Worm (Caenorhabditis elegans): ENCODE data around the gene idpp-16.

idpp-16 gene

DNA sequence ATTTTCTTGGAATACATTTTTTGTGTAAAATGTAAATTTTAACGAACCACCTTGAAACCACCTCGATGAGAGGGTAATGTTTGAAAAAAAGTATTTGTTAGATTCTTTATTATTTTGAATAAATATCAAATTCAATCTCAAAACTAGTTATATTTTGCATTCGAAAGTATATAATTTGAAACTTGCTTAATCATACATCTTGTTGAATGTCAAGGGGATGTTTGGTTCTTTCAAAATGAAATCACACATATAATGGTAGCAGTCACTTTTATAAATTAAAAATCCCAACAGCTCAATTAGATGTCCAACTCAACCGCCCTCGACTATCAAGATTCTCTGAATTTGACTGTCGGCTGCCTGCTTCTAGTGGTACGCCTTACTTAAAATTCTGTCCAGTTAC lies 41.8 kb downstream of the idpp-16 start, which contains the start of gene srx-87:
TSS of gene srx-87 (plus strand) at position 301 of the 400 bp plus-strand sequence.
- TF ChIP-seq dpl-1 (GFP tag; optimal IDR thresholded peaks at IDR 0.05) (no peak), B0336.3 (GFP tag; IDR thresholded peaks at IDR 0.05) (no peak), akir-1 (GFP tag; optimal IDR thresholded peaks at IDR 0.05) (no peak), egrh-3 (GFP tag; IDR thresholded peaks at IDR 0.05) (no peak)

- TF ChIP-seq snpc-1.1 (tag; optimal IDR thresholded peaks at IDR 0.05; ENCODE audit: insufficient read depth), result no peak
- TF ChIP-seq ceh-79 (tag; optimal IDR thresholded peaks at IDR 0.05), result no peak
- TF ChIP-seq attf-3 (GFP tag; conservative IDR thresholded peaks at IDR 0.05), result no peak
- no peak for TF ChIP-seq hmg-20 (GFP tag; IDR thresholded peaks at IDR 0.05)
- no peak for TF ChIP-seq nfyb-1 (GFP tag; IDR thresholded peaks at IDR 0.05)
- no peak for TF ChIP-seq ZK185.1 (tag; optimal IDR thresholded peaks at IDR 0.05; ENCODE audit: poor library complexity, severe bottlenecking)
- no peak for TF ChIP-seq mxl-1 (tag; optimal IDR thresholded peaks at IDR 0.05)
- TF ChIP-seq Y95B8A.8 (GFP tag; IDR thresholded peaks at IDR 0.05), result no peak
- TF ChIP-seq him-1 (tag; optimal IDR thresholded peaks at IDR 0.05), result no peak
- no peak for TF ChIP-seq lsy-27 (tag; optimal IDR thresholded peaks at IDR 0.05; ENCODE audit: borderline replicate concordance, insufficient read depth)
These were observed 43.7 kb downstream of the idpp-16 start, which contains the start of gene srx-86 for ce11 chrV:11562643-11563042. Gene srx-86 (plus strand): TSS chrV:11562943.
